Fruit fly (Drosophila melanogaster) whole organism, embryonic: Measurements from ENCODE around the gene scw.

ENCODE experiments used
- B-H2 ChIP-seq: fragments of 200-800 bp; sonication (Bioruptor generic); optimal IDR thresholded peaks from 2 replicates; lab custom pipeline; 2018; ENCODE audit warnings: missing biosample characterization, mild to moderate bottlenecking, missing genetic modification characterization
- BEAF-32 ChIP-seq: fragments of 200-800 bp; sonication (Bioruptor generic); optimal IDR thresholded peaks from 3 replicates; lab custom pipeline; 2017; ENCODE audit warnings: missing biosample characterization, missing genetic modification characterization, mild to moderate bottlenecking, moderate library complexity, missing genetic modification reagents
- CG12659 ChIP-seq: fragments of 200-800 bp; sonication (Bioruptor generic); optimal IDR thresholded peaks from 3 replicates; lab custom pipeline; 2017; ENCODE audit warnings: mild to moderate bottlenecking, missing biosample characterization, missing genetic modification reagents, missing genetic modification characterization
- CG14667 ChIP-seq: fragments of 200-800 bp; sonication (Bioruptor generic); IDR thresholded peaks from 2 replicates; pipeline ENCODE4 v1.3.6; 2022; ENCODE audit warnings: missing biosample characterization, missing genetic modification characterization
- CG14965 ChIP-seq: fragments of 200-800 bp; sonication (Bioruptor generic); optimal IDR thresholded peaks from 2 replicates; lab custom pipeline; 2016; ENCODE audit warnings: missing biosample characterization, missing genetic modification characterization, borderline replicate concordance
- CG15479 ChIP-seq: fragments of 200-800 bp; sonication (Bioruptor generic); optimal IDR thresholded peaks from 3 replicates; lab custom pipeline; 2019; ENCODE audit warnings: missing biosample characterization, mild to moderate bottlenecking, missing genetic modification characterization, moderate library complexity
- CG15514 ChIP-seq: fragments of 200-800 bp; sonication (Bioruptor generic); optimal IDR thresholded peaks from 3 replicates; lab custom pipeline; 2017; ENCODE audit warnings: missing biosample characterization, missing genetic modification characterization, mild to moderate bottlenecking, moderate library complexity, missing genetic modification reagents
- CG2202 ChIP-seq: fragments of 200-800 bp; sonication (Bioruptor generic); optimal IDR thresholded peaks from 2 replicates; lab custom pipeline; 2018; ENCODE audit warnings: missing biosample characterization, mild to moderate bottlenecking, missing genetic modification characterization
- CG4707 ChIP-seq: fragments of 200-800 bp; sonication (Bioruptor generic); optimal IDR thresholded peaks from 2 replicates; lab custom pipeline; 2018; ENCODE audit warnings: missing biosample characterization, mild to moderate bottlenecking, missing genetic modification characterization, moderate library complexity
- CG5953 ChIP-seq: fragments of 200-800 bp; sonication (Bioruptor generic); IDR thresholded peaks from 2 replicates; pipeline ENCODE4 v1.3.6; 2022; ENCODE audit warnings: missing biosample characterization, missing genetic modification characterization
- CG8290 ChIP-seq, 3 experiments: fragments of 200-800 bp; sonication (Bioruptor generic); optimal IDR thresholded peaks; 2 replicates each; lab custom pipeline; 2016 to 2019; ENCODE audit warnings: missing biosample characterization in 3 of 3, missing genetic modification characterization in 3 of 3, mild to moderate bottlenecking in 2 of 3, moderate library complexity in 1 of 3
- CG8924 ChIP-seq: fragments of 200-800 bp; optimal IDR thresholded peaks from 3 replicates; lab custom pipeline; 2019; ENCODE audit warnings: missing biosample characterization, mild to moderate bottlenecking, missing genetic modification characterization, moderate library complexity
- CHES-1-like ChIP-seq: fragments of 200-800 bp; sonication (Bioruptor generic); optimal IDR thresholded peaks from 2 replicates; lab custom pipeline; 2016; ENCODE audit warnings: missing biosample characterization, missing genetic modification characterization
- Dad ChIP-seq: fragments of 200-800 bp; sonication (Bioruptor generic); optimal IDR thresholded peaks from 3 replicates; lab custom pipeline; 2016; ENCODE audit warnings: missing biosample characterization, missing genetic modification characterization
- Dip3 ChIP-seq: fragments of 200-800 bp; sonication (Bioruptor generic); optimal IDR thresholded peaks from 3 replicates; lab custom pipeline; 2016; ENCODE audit warnings: missing biosample characterization, missing genetic modification characterization
- Dll ChIP-seq: fragments of 200-800 bp; sonication (Bioruptor generic); IDR thresholded peaks from 4 replicates; pipeline ENCODE4 v1.3.6; 2022; ENCODE audit warnings: missing biosample characterization, missing genetic modification characterization; ENCODE audit not compliant: partially characterized antibody
- Dp ChIP-seq: fragments of 200-800 bp; sonication (Bioruptor generic); optimal IDR thresholded peaks from 2 replicates; lab custom pipeline; 2018; ENCODE audit warnings: missing biosample characterization, mild to moderate bottlenecking, missing genetic modification characterization, moderate library complexity
- Dref ChIP-seq: fragments of 200-800 bp; sonication (Bioruptor generic); IDR thresholded peaks from 2 replicates; pipeline ENCODE4 v1.3.6; 2022; ENCODE audit warnings: missing biosample characterization, missing genetic modification characterization
- Drgx ChIP-seq: fragments of 200-800 bp; sonication (Bioruptor generic); IDR thresholded peaks from 2 replicates; pipeline ENCODE4 v1.3.6; 2022; ENCODE audit warnings: missing biosample characterization, missing genetic modification characterization
- Ets97D ChIP-seq: fragments of 200-800 bp; sonication (Bioruptor generic); optimal IDR thresholded peaks from 3 replicates; lab custom pipeline; 2016; ENCODE audit warnings: missing biosample characterization, missing genetic modification characterization
- HLH4C ChIP-seq: fragments of 200-800 bp; sonication (Bioruptor generic); IDR thresholded peaks from 3 replicates; pipeline ENCODE4 v1.3.6; 2022; ENCODE audit warnings: missing biosample characterization, missing genetic modification characterization; ENCODE audit not compliant: partially characterized antibody
- Hey ChIP-seq: fragments of 200-800 bp; sonication (Bioruptor generic); optimal IDR thresholded peaks from 3 replicates; lab custom pipeline; 2018; ENCODE audit warnings: missing biosample characterization, mild to moderate bottlenecking, missing genetic modification characterization
- HmgZ ChIP-seq: fragments of 200-800 bp; sonication (Bioruptor generic); optimal IDR thresholded peaks from 2 replicates; lab custom pipeline; 2018; ENCODE audit warnings: missing biosample characterization, mild to moderate bottlenecking, missing genetic modification characterization
- Med ChIP-seq: fragments of 200-800 bp; sonication (Bioruptor generic); peaks from one replicate; lab custom pipeline; 2016; ENCODE audit warnings: missing biosample characterization, missing genetic modification characterization, mild to moderate bottlenecking, inconsistent platforms, moderate library complexity
- Rx ChIP-seq: fragments of 200-800 bp; sonication (Bioruptor generic); IDR thresholded peaks from 2 replicates; pipeline ENCODE4 v1.3.6; 2022; ENCODE audit warnings: missing biosample characterization, missing genetic modification characterization
- Scr ChIP-seq: fragments of 200-800 bp; sonication (Bioruptor generic); IDR thresholded peaks from 2 replicates; pipeline ENCODE4 v1.3.6; 2022; ENCODE audit warnings: missing biosample characterization, missing genetic modification characterization; ENCODE audit not compliant: partially characterized antibody
- Tbp ChIP-seq: fragments of >200 bp; optimal IDR thresholded peaks from 2 replicates; lab custom pipeline; 2018; ENCODE audit warnings: missing biosample characterization, missing genetic modification characterization
- Xbp1 ChIP-seq: fragments of 200-800 bp; sonication (Bioruptor generic); optimal IDR thresholded peaks from 3 replicates; lab custom pipeline; 2016; ENCODE audit warnings: missing biosample characterization, mild to moderate bottlenecking, missing genetic modification characterization
- YL-1 ChIP-seq: fragments of 200-800 bp; sonication (Bioruptor generic); optimal IDR thresholded peaks from 3 replicates; lab custom pipeline; 2017; ENCODE audit warnings: missing biosample characterization, mild to moderate bottlenecking, missing genetic modification characterization
- abd-A ChIP-seq: fragments of 200-800 bp; sonication (Bioruptor generic); optimal IDR thresholded peaks from 3 replicates; lab custom pipeline; 2019; ENCODE audit warnings: missing biosample characterization, mild to moderate bottlenecking, missing genetic modification characterization, moderate library complexity
- al ChIP-seq: fragments of 200-800 bp; sonication (Bioruptor generic); IDR thresholded peaks from 2 replicates; pipeline ENCODE4 v1.3.6; 2022; ENCODE audit warnings: missing biosample characterization, missing genetic modification characterization
- ato ChIP-seq: fragments of 200-800 bp; sonication (Bioruptor generic); IDR thresholded peaks from 2 replicates; pipeline ENCODE4 v1.3.6; 2022; ENCODE audit warnings: missing biosample characterization, missing genetic modification characterization; ENCODE audit not compliant: partially characterized antibody
- az2 ChIP-seq: fragments of 200-800 bp; sonication (Bioruptor generic); optimal IDR thresholded peaks from 3 replicates; lab custom pipeline; 2016; ENCODE audit warnings: missing biosample characterization, missing genetic modification characterization
- da ChIP-seq: fragments of 200-800 bp; sonication (Bioruptor generic); optimal IDR thresholded peaks from 2 replicates; lab custom pipeline; 2016; ENCODE audit warnings: missing biosample characterization, missing genetic modification characterization
- dati ChIP-seq: fragments of 200-800 bp; sonication (Bioruptor generic); IDR thresholded peaks from 2 replicates; pipeline ENCODE4 v1.3.6; 2022; ENCODE audit warnings: missing biosample characterization, missing genetic modification characterization
- dm ChIP-seq: fragments of 200-800 bp; sonication (Bioruptor generic); optimal IDR thresholded peaks from 3 replicates; lab custom pipeline; 2016; ENCODE audit warnings: missing biosample characterization, missing genetic modification characterization
- dpn ChIP-seq, 2 experiments: fragments of 200-800 bp; sonication (Bioruptor generic); optimal IDR thresholded peaks; 3 replicates each; lab custom pipeline; 2016; ENCODE audit warnings: missing biosample characterization in 2 of 2, missing genetic modification characterization in 2 of 2
- gro ChIP-seq: fragments of 200-800 bp; sonication (Bioruptor generic); optimal IDR thresholded peaks from 2 replicates; lab custom pipeline; 2016; ENCODE audit warnings: missing biosample characterization, missing genetic modification characterization
- h ChIP-seq: fragments of >200 bp; optimal IDR thresholded peaks from 2 replicates; lab custom pipeline; 2017
- hb ChIP-seq: fragments of 200-800 bp; sonication (Bioruptor generic); IDR thresholded peaks from 3 replicates; pipeline ENCODE4 v1.3.6; 2022; ENCODE audit warnings: missing biosample characterization, missing genetic modification characterization; ENCODE audit not compliant: partially characterized antibody
- lab ChIP-seq: fragments of 200-800 bp; sonication (Bioruptor generic); optimal IDR thresholded peaks from 3 replicates; lab custom pipeline; 2017; ENCODE audit warnings: missing biosample characterization, missing genetic modification characterization, mild to moderate bottlenecking, moderate library complexity, missing genetic modification reagents
- lov ChIP-seq, 2 experiments: fragments of 200-800 bp in 1 of 2; fragments of >200 bp in 1 of 2; sonication (Bioruptor generic) in 1 of 2; IDR thresholded peaks in 1 of 2; optimal IDR thresholded peaks in 1 of 2; 2 replicates in 1 of 2; 3 replicates in 1 of 2; pipeline versions ENCODE4 v1.3.6 to Lab custom; 2017 to 2022; ENCODE audit warnings: missing biosample characterization in 1 of 2, missing genetic modification characterization in 1 of 2
- mam ChIP-seq: fragments of 200-800 bp; sonication (Bioruptor generic); optimal IDR thresholded peaks from 3 replicates; lab custom pipeline; 2016; ENCODE audit warnings: missing biosample characterization, missing genetic modification characterization
- sc ChIP-seq, 3 experiments: fragments of >200 bp in 2 of 3; fragments of 200-800 bp in 1 of 3; sonication (Bioruptor generic) in 1 of 3; optimal IDR thresholded peaks; 2 replicates in 2 of 3; 3 replicates in 1 of 3; lab custom pipeline; 2017; ENCODE audit warnings: mild to moderate bottlenecking in 1 of 3, missing biosample characterization in 1 of 3, missing genetic modification characterization in 1 of 3, missing genetic modification reagents in 1 of 3
- scrt ChIP-seq: fragments of 200-800 bp; sonication (Bioruptor generic); optimal IDR thresholded peaks from 2 replicates; lab custom pipeline; 2018; ENCODE audit warnings: missing biosample characterization, mild to moderate bottlenecking, missing genetic modification characterization, moderate library complexity
- slbo ChIP-seq: fragments of 200-800 bp; sonication (Bioruptor generic); IDR thresholded peaks from 2 replicates; pipeline ENCODE4 v1.3.6; 2022; ENCODE audit warnings: missing biosample characterization, missing genetic modification characterization
- tgo ChIP-seq: fragments of 200-800 bp; sonication (Bioruptor generic); IDR thresholded peaks from 3 replicates; pipeline ENCODE4 v1.3.6; 2022; ENCODE audit warnings: missing biosample characterization, missing genetic modification characterization
- vnd ChIP-seq: fragments of 200-800 bp; sonication (Bioruptor generic); IDR thresholded peaks from 3 replicates; pipeline ENCODE4 v1.3.6; 2022; ENCODE audit warnings: missing biosample characterization, missing genetic modification characterization; ENCODE audit not compliant: partially characterized antibody
- wor ChIP-seq: fragments of 200-800 bp; sonication (Bioruptor generic); IDR thresholded peaks from 2 replicates; pipeline ENCODE4 v1.3.6; 2022; ENCODE audit warnings: missing biosample characterization, missing genetic modification characterization
- yki ChIP-seq: fragments of >200 bp; optimal IDR thresholded peaks from 3 replicates; lab custom pipeline; 2018

The scw gene

DNA sequence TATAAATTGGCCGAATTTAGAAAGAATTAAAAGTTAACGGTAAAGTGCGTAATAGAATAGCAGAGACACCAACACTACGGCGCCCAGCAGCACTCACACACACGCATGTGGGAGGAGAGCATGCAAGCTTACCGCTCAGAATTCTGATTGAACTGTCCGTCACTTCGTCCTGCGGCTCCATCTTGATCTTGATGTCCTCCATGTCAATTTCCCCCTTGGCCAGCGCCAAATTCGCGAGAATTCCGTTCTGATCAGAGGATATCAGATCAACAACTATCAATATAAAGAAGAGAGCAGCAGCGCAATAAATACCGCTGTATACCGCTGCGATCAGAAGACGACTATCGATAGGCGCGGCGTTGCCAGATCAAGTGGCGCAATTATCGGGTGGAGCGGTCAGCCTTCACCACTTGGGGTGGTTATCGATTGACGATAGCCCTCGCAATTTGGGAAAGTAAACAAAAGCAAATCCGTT, 34.9 kb upstream of the scw start, which contains the start of the genes CG10462 and Nf-YB (continued):
- TF ChIP-seq CG8924 (tag; lab: Kevin White, UChicago) (no peak), wor (no peak), CG12659 (GFP tag; lab: Kevin White, UChicago) (no peak), CG15514 (GFP tag; lab: Kevin White, UChicago) (peak; percentile 73), Med (GFP tag; lab: Kevin White, UChicago) (peak; percentile 75), gro (GFP tag; lab: Kevin White, UChicago) (no peak), lab (GFP tag; lab: Kevin White, UChicago) (no peak), HLH4C (GFP tag; lab: Robert Waterston, UW) (peak; percentile 97), CG14667 (GFP tag; lab: Robert Waterston, UW) (no peak), BEAF-32 (GFP tag; lab: Kevin White, UChicago) (peak; percentile 86), dpn (GFP tag; optimal IDR thresholded peaks at IDR 0.05; lab: Kevin White, UChicago) (no peak), Scr (peak; percentile 86), abd-A (tag; lab: Kevin White, UChicago) (no peak), mam (GFP tag; lab: Kevin White, UChicago) (no peak), HmgZ (tag; lab: Kevin White, UChicago) (peak; percentile 59), tgo (GFP tag; lab: Robert Waterston, UW) (no peak), YL-1 (peak; percentile 69), Tbp (GFP tag; lab: Kevin White, UChicago) (no peak), dati (GFP tag; lab: Robert Waterston, UW) (no peak), Dref (GFP tag; lab: Robert Waterston, UW) (peak; percentile 99), Hey (no peak), CG4707 (no peak), slbo (no peak), Drgx (GFP tag; lab: Robert Waterston, UW) (no peak), lov (optimal IDR thresholded peaks at IDR 0.05; lab: Kevin White, UChicago) (no peak), lov (GFP tag; IDR thresholded peaks at IDR 0.05; lab: Robert Waterston, UW) (no peak), h (lab: Kevin White, UChicago) (no peak), Dad (GFP tag; lab: Kevin White, UChicago) (no peak), dm (GFP tag; lab: Kevin White, UChicago) (peak; percentile 78), scrt (GFP tag; lab: Kevin White, UChicago) (no peak), sc (optimal IDR thresholded peaks at IDR 0.05; lab: Kevin White, UChicago) (no peak), sc (GFP tag; optimal IDR thresholded peaks at IDR 0.05; lab: Kevin White, UChicago) (no peak), Dp (peak; percentile 42), CG15479 (GFP tag; lab: Kevin White, UChicago) (peak; percentile 74), Ets97D (GFP tag; lab: Kevin White, UChicago) (peak; percentile 53), hb (peak; percentile 96), CG2202 (tag; lab: Kevin White, UChicago) (no peak), Dll (GFP tag; lab: Robert Waterston, UW) (peak; percentile 85), Xbp1 (GFP tag; lab: Kevin White, UChicago) (no peak), vnd (GFP tag; lab: Robert Waterston, UW) (peak; percentile 90), CG8290 (GFP tag; optimal IDR thresholded peaks at IDR 0.05; lab: Kevin White, UChicago) (peak; percentile 60), CG8290 (tag; optimal IDR thresholded peaks at IDR 0.05; lab: Kevin White, UChicago) (no peak), B-H2 (GFP tag; lab: Kevin White, UChicago) (no peak), Dip3 (GFP tag; lab: Kevin White, UChicago) (peak; percentile 45), CG5953 (no peak), az2 (GFP tag; lab: Kevin White, UChicago) (no peak), yki (lab: Kevin White, UChicago) (no peak), Rx (no peak), CHES-1-like (GFP tag; lab: Kevin White, UChicago) (peak; percentile 46), al (no peak), da (no peak), CG14965 (GFP tag; lab: Kevin White, UChicago) (no peak), ato (GFP tag; lab: Robert Waterston, UW) (peak; percentile 98)
